Worm (Caenorhabditis elegans) whole organism, L2 larva: ENCODE data around the gene mpz-4.

ENCODE experiments used
- F13H6.1 ChIP-seq: sonication (generic microtip); optimal IDR thresholded peaks from 2 replicates; lab custom pipeline; 2016; ENCODE audit warnings: missing genetic modification characterization, missing compliant biosample characterization
- lin-13 ChIP-seq: fragments of 150-350 bp; optimal IDR thresholded peaks from 2 replicates; lab custom pipeline; 2014; ENCODE audit warnings: missing biosample characterization, missing genetic modification reagents, missing genetic modification characterization
- mab-5 ChIP-seq: fragments of 150-350 bp; optimal IDR thresholded peaks from 2 replicates; lab custom pipeline; 2014; ENCODE audit warnings: missing biosample characterization, missing genetic modification characterization
- nhr-25 ChIP-seq: fragments of 150-350 bp; sonication (generic microtip); optimal IDR thresholded peaks from 3 replicates; lab custom pipeline; 2014; ENCODE audit warnings: missing biosample characterization, missing genetic modification characterization
- nhr-77 ChIP-seq: fragments of 150-350 bp; optimal IDR thresholded peaks from 2 replicates; lab custom pipeline; 2014; ENCODE audit warnings: missing biosample characterization, missing genetic modification characterization

DNA sequence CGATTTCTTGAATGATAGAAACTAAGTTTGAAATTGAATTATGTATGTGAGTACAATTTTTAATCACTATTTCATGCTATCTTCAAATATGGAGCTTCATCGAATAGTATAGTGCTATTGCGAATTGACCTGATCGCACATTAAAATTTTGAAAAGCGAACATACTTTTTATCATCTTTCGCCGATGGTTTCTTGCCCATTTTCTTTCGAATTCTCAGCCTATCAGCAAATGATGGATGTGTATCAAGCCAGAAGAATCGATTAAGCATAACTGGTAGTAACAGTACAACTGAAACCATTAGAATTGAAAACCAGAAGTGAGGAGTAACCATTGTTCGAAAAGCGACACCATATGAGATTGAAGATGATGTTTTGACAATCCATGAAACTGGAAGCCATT lies 2.5 kb upstream of the mpz-4 start:
- TF ChIP-seq nhr-77 (tag; lab: Kevin White, UChicago) (no peak), lin-13 (GFP tag; lab: Kevin White, UChicago) (no peak), F13H6.1 (tag; lab: Kevin White, UChicago) (no peak), mab-5 (tag; lab: Kevin White, UChicago) (no peak), nhr-25 (no peak)
